Worm (Caenorhabditis elegans): ENCODE data around the gene F40G12.4.
"Not testable (repeated sequence)": the region's sequence is repeated elsewhere in the genome, so short reads cannot be mapped to it uniquely, and the experiment has no call there.

The F40G12.4 gene

DNA sequence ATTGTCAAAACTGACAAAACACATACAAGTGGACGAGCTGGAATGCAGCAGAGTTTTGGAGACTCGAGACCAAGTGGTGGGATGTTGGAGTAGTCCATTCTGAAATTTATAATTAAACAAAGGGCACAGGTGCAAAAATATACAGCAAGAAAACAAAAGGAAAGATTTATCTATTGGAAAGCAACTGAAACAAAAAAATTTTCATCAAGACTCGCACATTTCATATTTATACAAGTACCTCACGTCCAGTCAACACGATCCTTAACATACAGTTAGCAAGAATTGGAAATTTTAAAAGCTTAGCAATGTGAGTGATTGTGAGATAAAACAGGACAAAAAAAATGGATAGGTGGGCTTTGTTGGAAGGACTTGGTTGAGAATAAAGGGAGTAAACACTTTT, 45.7 kb upstream of the F40G12.4 start, which contains the start of gene F47B8.1:
Gene F47B8.1, minus strand, starts transcription at position 101 of the 400 bp plus-strand sequence.
- no peak for TF ChIP-seq nhr-28 (tag; optimal IDR thresholded peaks at IDR 0.05)
- TF ChIP-seq nhr-76 (tag; optimal IDR thresholded peaks at IDR 0.05), result no peak

DNA sequence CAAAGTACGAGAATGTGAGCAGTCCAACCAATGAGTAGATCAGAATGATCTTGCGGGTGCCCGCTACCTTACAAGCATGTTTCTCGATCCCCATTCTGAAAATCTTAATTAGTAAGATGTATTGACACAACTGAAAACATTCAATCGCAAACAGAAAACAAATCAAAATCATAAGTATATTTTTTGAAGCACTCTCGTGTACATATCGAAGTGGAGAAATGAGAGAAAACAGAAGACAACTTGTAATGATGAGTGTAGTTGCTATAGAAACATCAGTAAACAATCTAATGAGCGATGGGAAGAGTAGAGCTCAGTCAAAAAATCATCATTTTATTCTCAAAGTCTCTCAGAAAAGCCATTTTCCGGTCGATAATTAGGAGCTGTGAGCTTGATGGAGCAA, 44.2 kb upstream of the F40G12.4 start, which contains the start of gene F14D7.8:
Gene F14D7.8, minus strand, starts transcription at position 101 of the 400 bp plus-strand sequence.
- TF ChIP-seq fos-1 (tag; optimal IDR thresholded peaks at IDR 0.05) (no peak), elt-1 (tag; optimal IDR thresholded peaks at IDR 0.05) (no peak), lin-15B (tag; optimal IDR thresholded peaks at IDR 0.05) (no peak), elt-3 (tag; optimal IDR thresholded peaks at IDR 0.05) (no peak), nhr-23 (tag; optimal IDR thresholded peaks at IDR 0.05) (no peak), lin-39 (tag; optimal IDR thresholded peaks at IDR 0.05) (no peak)

DNA sequence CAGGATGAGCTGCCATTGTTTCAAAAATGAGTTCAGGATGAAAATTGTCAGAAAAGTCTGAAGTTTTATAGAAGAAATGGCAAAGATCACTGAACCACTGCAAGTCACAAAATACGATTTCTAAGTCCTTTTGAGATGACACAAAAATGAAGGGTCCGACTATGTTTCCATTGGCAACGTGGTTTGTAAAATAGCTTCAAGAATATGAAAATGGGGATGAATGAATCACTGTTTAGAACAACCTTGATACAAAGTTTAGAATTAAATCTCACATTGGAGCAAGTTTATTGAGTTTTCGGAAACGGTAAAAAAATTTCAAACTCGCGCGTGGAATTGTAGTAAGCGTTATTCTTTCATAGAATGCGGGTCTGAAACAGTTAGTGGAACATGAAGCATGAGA, 42.6 kb upstream of the F40G12.4 start, which contains the start of gene ddn-3:
Gene ddn-3, minus strand, starts transcription at position 101 of the 400 bp plus-strand sequence.
- TF ChIP-seq ceh-82 (tag; optimal IDR thresholded peaks at IDR 0.05), result no peak
- TF ChIP-seq nhr-23 (tag; optimal IDR thresholded peaks at IDR 0.05), result no peak
- no peak for TF ChIP-seq fos-1 (tag; optimal IDR thresholded peaks at IDR 0.05)
- TF ChIP-seq snpc-4 (tag; optimal IDR thresholded peaks at IDR 0.05), result no peak
- no peak for TF ChIP-seq egl-27 (tag; optimal IDR thresholded peaks at IDR 0.05)
- no peak for TF ChIP-seq jun-1 (tag; optimal IDR thresholded peaks at IDR 0.05)
- TF ChIP-seq unc-62 (GFP tag; optimal IDR thresholded peaks at IDR 0.05), result no peak
- TF ChIP-seq ceh-16 (tag; optimal IDR thresholded peaks at IDR 0.05), result no peak
- no peak for TF ChIP-seq nhr-25 (tag; optimal IDR thresholded peaks at IDR 0.05)
- TF ChIP-seq unc-39 (tag; optimal IDR thresholded peaks at IDR 0.05), result no peak
- TF ChIP-seq sea-2 (GFP tag; optimal IDR thresholded peaks at IDR 0.05), result no peak
- no peak for TF ChIP-seq mdl-1 (tag; optimal IDR thresholded peaks at IDR 0.05)
- TF ChIP-seq fkh-2 (tag; optimal IDR thresholded peaks at IDR 0.05), result no peak
- TF ChIP-seq elt-3 (tag; optimal IDR thresholded peaks at IDR 0.05), result no peak
- TF ChIP-seq egl-5 (tag; optimal IDR thresholded peaks at IDR 0.05), result no peak
- TF ChIP-seq aly-2 (tag; optimal IDR thresholded peaks at IDR 0.05), result no peak
- TF ChIP-seq ztf-11 (tag; optimal IDR thresholded peaks at IDR 0.05), result no peak
- no peak for TF ChIP-seq tbx-2 (tag; optimal IDR thresholded peaks at IDR 0.05)

DNA sequence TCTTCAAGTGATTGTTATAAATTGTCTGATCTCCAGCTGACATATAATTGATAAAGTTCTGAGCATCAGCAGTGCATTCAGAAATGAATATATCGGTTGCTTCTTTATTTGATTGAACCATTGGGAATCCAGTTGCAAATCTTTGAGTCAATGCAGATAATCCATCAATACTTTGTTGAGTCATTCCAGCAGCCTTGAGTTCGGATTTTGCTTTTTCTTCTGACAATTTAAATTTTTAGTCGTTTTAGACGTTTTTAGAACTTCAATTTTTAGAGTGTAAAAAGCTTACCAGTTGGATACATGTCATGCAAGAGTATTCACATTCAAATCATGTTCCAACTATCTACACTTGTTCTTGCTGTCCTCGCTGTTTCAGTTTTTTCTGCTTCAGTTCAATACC, 41.1 kb upstream of the F40G12.4 start, which contains the start of gene F14D7.14:
Gene F14D7.14, plus strand, starts transcription at position 301 of the 400 bp plus-strand sequence.
- not testable (repeated sequence) for TF ChIP-seq aly-2, nhr-237, nhr-67 (tag; optimal IDR thresholded peaks at IDR 0.05)

DNA sequence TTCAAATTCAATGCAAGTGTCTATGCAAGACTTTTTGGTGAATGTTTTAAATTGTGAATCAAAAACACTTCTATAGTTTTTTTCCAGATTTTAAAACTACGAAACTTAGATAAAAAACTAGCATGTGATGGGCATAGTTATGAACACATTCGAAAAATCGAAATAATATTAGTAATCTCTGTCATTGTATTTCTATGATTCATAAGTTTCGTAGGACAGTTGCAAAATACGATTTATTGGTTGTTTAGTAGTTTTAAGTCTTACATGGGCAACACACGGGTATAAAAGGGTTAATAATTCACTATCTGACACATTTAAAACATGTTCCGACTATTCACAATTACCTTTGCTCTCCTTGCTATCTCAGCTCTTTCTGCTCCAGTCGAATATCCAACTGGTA, 39.6 kb upstream of the F40G12.4 start, which contains the start of gene spig-5:
Gene spig-5, plus strand, starts transcription at position 301 of the 400 bp plus-strand sequence.
- TF ChIP-seq elt-1, unc-39, ceh-16 (tag; optimal IDR thresholded peaks at IDR 0.05): not testable (repeated sequence)

DNA sequence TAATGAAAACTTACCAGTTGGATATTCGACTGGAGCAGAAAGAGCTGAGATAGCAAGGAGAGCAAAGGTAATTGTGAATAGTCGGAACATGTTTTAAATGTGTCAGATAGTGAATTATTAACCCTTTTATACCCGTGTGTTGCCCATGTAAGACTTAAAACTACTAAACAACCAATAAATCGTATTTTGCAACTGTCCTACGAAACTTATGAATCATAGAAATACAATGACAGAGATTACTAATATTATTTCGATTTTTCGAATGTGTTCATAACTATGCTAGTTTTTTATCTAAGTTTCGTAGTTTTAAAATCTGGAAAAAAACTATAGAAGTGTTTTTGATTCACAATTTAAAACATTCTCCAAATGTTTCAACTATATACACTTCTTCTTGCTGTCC, 38.3 kb upstream of the F40G12.4 start, which contains the start of gene spig-4:
Gene spig-4, minus strand, starts transcription at position 101 of the 400 bp plus-strand sequence.
- not testable (repeated sequence) for TF ChIP-seq elt-3, ZK546.5, ceh-16 (tag; optimal IDR thresholded peaks at IDR 0.05)

DNA sequence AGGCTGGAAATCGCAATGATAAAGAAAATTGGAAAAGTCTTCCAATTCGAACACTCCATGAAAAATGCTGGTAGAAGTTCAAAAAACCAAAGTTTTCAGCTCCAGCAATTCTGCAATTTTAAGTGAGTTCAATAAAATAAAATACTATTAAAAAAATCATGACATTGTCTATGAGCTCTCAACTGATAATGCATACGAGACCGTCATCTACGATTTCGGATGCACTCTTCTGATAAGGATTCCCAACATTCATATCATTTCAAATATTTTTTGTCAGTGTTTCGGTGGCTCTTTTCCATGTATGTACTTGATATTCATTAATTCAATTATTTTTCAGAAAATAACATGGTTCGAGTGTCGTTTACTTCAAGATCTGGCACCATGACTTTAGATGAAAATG, 32.6 kb upstream of the F40G12.4 start, which contains the start of gene F14D7.6:
Gene F14D7.6, plus strand, starts transcription at position 338 of the 400 bp plus-strand sequence.
- TF ChIP-seq elt-2 (tag; optimal IDR thresholded peaks at IDR 0.05), result peak; percentile 59
- peak; percentile 33 for TF ChIP-seq pqm-1 (tag; optimal IDR thresholded peaks at IDR 0.05)
- no peak for TF ChIP-seq nhr-76 (tag; optimal IDR thresholded peaks at IDR 0.05)
